Fruit fly (Drosophila melanogaster) Kc167 (cell line): ENCODE measurements around the gene prt.

ENCODE experiments used
- Myc ChIP-seq: fragments of >200 bp; optimal IDR thresholded peaks from 2 replicates; lab custom pipeline; 2017; ENCODE audit warnings: missing external identifiers
- Sin3A ChIP-seq: fragments of >200 bp; optimal IDR thresholded peaks from 2 replicates; lab custom pipeline; 2018; ENCODE audit warnings: missing external identifiers
- h ChIP-seq: fragments of >200 bp; optimal IDR thresholded peaks from 3 replicates; lab custom pipeline; 2018; ENCODE audit warnings: missing external identifiers
- insv ChIP-seq: fragments of >200 bp; optimal IDR thresholded peaks from 3 replicates; lab custom pipeline; 2018; ENCODE audit warnings: missing external identifiers
- psq ChIP-seq: fragments of >200 bp; optimal IDR thresholded peaks from 2 replicates; lab custom pipeline; 2017; ENCODE audit warnings: missing external identifiers
- ttk ChIP-seq: sonication (Bioruptor generic); optimal IDR thresholded peaks from 2 replicates; lab custom pipeline; 2017; ENCODE audit warnings: missing external identifiers

The prt gene

dm6 chr3R:23698835-23699234 is at the start of gene prt:
prt (minus strand) TSS chr3R:23699027.
- TF ChIP-seq Sin3A (lab: Kevin White, UChicago), result no peak
- no peak for TF ChIP-seq ttk (lab: Kevin White, UChicago)
- no peak for TF ChIP-seq Myc (lab: Kevin White, UChicago)
- TF ChIP-seq h (lab: Kevin White, UChicago), result no peak
- no peak for TF ChIP-seq insv (lab: Kevin White, UChicago)
- TF ChIP-seq psq, result no peak

dm6 chr3R:23747446-23747845 is 48.6 kb upstream of the prt start:
- TF ChIP-seq insv (lab: Kevin White, UChicago), result no peak
- no peak for TF ChIP-seq Sin3A (lab: Kevin White, UChicago)
- no peak for TF ChIP-seq psq

dm6 chr3R:23740968-23741367 is 42.1 kb upstream of the prt start:
- no peak for TF ChIP-seq Myc (lab: Kevin White, UChicago)
- no peak for TF ChIP-seq h (lab: Kevin White, UChicago)
- TF ChIP-seq Sin3A (lab: Kevin White, UChicago), result no peak
- TF ChIP-seq psq, result no peak
- TF ChIP-seq ttk (lab: Kevin White, UChicago), result no peak
- TF ChIP-seq insv (lab: Kevin White, UChicago), result no peak

dm6 chr3R:23737676-23738574 is 39.1 kb upstream of the prt start:
- TF ChIP-seq ttk (lab: Kevin White, UChicago) (no peak), Myc (lab: Kevin White, UChicago) (no peak), h (lab: Kevin White, UChicago) (no peak), insv (lab: Kevin White, UChicago) (no peak), Sin3A (lab: Kevin White, UChicago) (no peak), psq (no peak)

dm6 chr3R:23736365-23736764 is 37.5 kb upstream of the prt start:
- TF ChIP-seq h (lab: Kevin White, UChicago), result no peak
- no peak for TF ChIP-seq ttk (lab: Kevin White, UChicago)
- TF ChIP-seq psq, result no peak
- no peak for TF ChIP-seq Sin3A (lab: Kevin White, UChicago)
- no peak for TF ChIP-seq Myc (lab: Kevin White, UChicago)
- TF ChIP-seq insv (lab: Kevin White, UChicago), result no peak

dm6 chr3R:23735648-23736047 is 36.8 kb upstream of the prt start:
- no peak for TF ChIP-seq h (lab: Kevin White, UChicago)
- TF ChIP-seq Sin3A (lab: Kevin White, UChicago), result no peak
- no peak for TF ChIP-seq psq
- no peak for TF ChIP-seq ttk (lab: Kevin White, UChicago)
- no peak for TF ChIP-seq insv (lab: Kevin White, UChicago)
- no peak for TF ChIP-seq Myc (lab: Kevin White, UChicago)

dm6 chr3R:23734573-23735404 is 36.0 kb upstream of the prt start:
- TF ChIP-seq Sin3A (lab: Kevin White, UChicago) (no peak), Myc (lab: Kevin White, UChicago) (no peak), h (lab: Kevin White, UChicago) (no peak), psq (no peak), ttk (lab: Kevin White, UChicago) (no peak), insv (lab: Kevin White, UChicago) (no peak)

dm6 chr3R:23733771-23734170 is 34.9 kb upstream of the prt start:
- TF ChIP-seq Myc (lab: Kevin White, UChicago), result no peak
- no peak for TF ChIP-seq insv (lab: Kevin White, UChicago)
- TF ChIP-seq ttk (lab: Kevin White, UChicago), result no peak
- TF ChIP-seq Sin3A (lab: Kevin White, UChicago), result no peak
- TF ChIP-seq h (lab: Kevin White, UChicago), result no peak
- TF ChIP-seq psq, result no peak

- TF ChIP-seq ttk (lab: Kevin White, UChicago), result no peak
- no peak for TF ChIP-seq h (lab: Kevin White, UChicago)
- no peak for TF ChIP-seq Sin3A (lab: Kevin White, UChicago)
- TF ChIP-seq psq, result peak; percentile 83
- TF ChIP-seq insv (lab: Kevin White, UChicago), result no peak
- TF ChIP-seq Myc (lab: Kevin White, UChicago), result no peak
These were observed 34.2 kb upstream of the prt start, which contains the start of the genes Hmgcr and Rpn9 for dm6 chr3R:23732990-23733512. Hmgcr (plus strand) TSS chr3R:23733324. Rpn9 (minus strand) TSS chr3R:23733462.

dm6 chr3R:23732533-23732932 is 33.7 kb upstream of the prt start:
- TF ChIP-seq Myc (lab: Kevin White, UChicago), result no peak
- TF ChIP-seq h (lab: Kevin White, UChicago), result no peak
- TF ChIP-seq psq, result no peak
- no peak for TF ChIP-seq ttk (lab: Kevin White, UChicago)
- TF ChIP-seq Sin3A (lab: Kevin White, UChicago), result no peak
- TF ChIP-seq insv (lab: Kevin White, UChicago), result no peak

dm6 chr3R:23730472-23730801 is 31.6 kb upstream of the prt start:
- no peak for TF ChIP-seq h (lab: Kevin White, UChicago)
- TF ChIP-seq ttk (lab: Kevin White, UChicago), result no peak
- TF ChIP-seq insv (lab: Kevin White, UChicago), result no peak
